Fruit fly (Drosophila melanogaster) whole organism, embryonic: Measurements from ENCODE around the gene na.
A peak's percentile ranks its signal among the peaks of the same experiment; 100 is the strongest.

Experiments
- Atf-2 ChIP-seq: fragments of 200-800 bp; sonication (Bioruptor generic); optimal IDR thresholded peaks from 2 replicates; lab custom pipeline; 2016; ENCODE audit warnings: missing biosample characterization, missing genetic modification characterization
- B-H2 ChIP-seq: fragments of 200-800 bp; sonication (Bioruptor generic); optimal IDR thresholded peaks from 2 replicates; lab custom pipeline; 2018; ENCODE audit warnings: missing biosample characterization, mild to moderate bottlenecking, missing genetic modification characterization
- CG10147 ChIP-seq: fragments of 200-800 bp; sonication (Bioruptor generic); optimal IDR thresholded peaks from 2 replicates; lab custom pipeline; 2019; ENCODE audit warnings: missing biosample characterization, mild to moderate bottlenecking, missing genetic modification characterization, moderate library complexity
- CG1024 ChIP-seq: fragments of 200-800 bp; sonication (Bioruptor generic); IDR thresholded peaks from 2 replicates; pipeline ENCODE4 v1.3.6; 2022; ENCODE audit warnings: missing biosample characterization, missing genetic modification characterization
- CG10321 ChIP-seq: fragments of 200-800 bp; sonication (Bioruptor generic); IDR thresholded peaks from 2 replicates; pipeline ENCODE4 v1.3.6; 2022; ENCODE audit warnings: missing biosample characterization, missing genetic modification characterization
- CG10543 ChIP-seq: fragments of 200-800 bp; sonication (Bioruptor generic); optimal IDR thresholded peaks from 3 replicates; lab custom pipeline; 2017; ENCODE audit warnings: missing biosample characterization, mild to moderate bottlenecking, missing genetic modification characterization, moderate library complexity
- CG11247 ChIP-seq: fragments of 200-800 bp; sonication (Bioruptor generic); IDR thresholded peaks from 2 replicates; pipeline ENCODE4 v1.3.6; 2022; ENCODE audit warnings: missing biosample characterization, missing genetic modification characterization
- CG1233 ChIP-seq: fragments of 200-800 bp; sonication (Bioruptor generic); optimal IDR thresholded peaks from 4 replicates; lab custom pipeline; 2018; ENCODE audit warnings: missing biosample characterization, mild to moderate bottlenecking, missing genetic modification characterization
- CG12391 ChIP-seq: fragments of 200-800 bp; sonication (Bioruptor generic); optimal IDR thresholded peaks from 3 replicates; lab custom pipeline; 2018; ENCODE audit warnings: missing biosample characterization, mild to moderate bottlenecking, missing genetic modification characterization, moderate library complexity
- CG15011 ChIP-seq: fragments of 200-800 bp; sonication (Bioruptor generic); optimal IDR thresholded peaks from 3 replicates; lab custom pipeline; 2018; ENCODE audit warnings: missing biosample characterization, mild to moderate bottlenecking, missing genetic modification characterization
- CG1603 ChIP-seq: fragments of 200-800 bp; sonication (Bioruptor generic); optimal IDR thresholded peaks from 2 replicates; lab custom pipeline; 2019; ENCODE audit warnings: missing biosample characterization, mild to moderate bottlenecking, missing genetic modification characterization, moderate library complexity
- CG16815 ChIP-seq: fragments of 200-800 bp; sonication (Bioruptor generic); optimal IDR thresholded peaks from 3 replicates; lab custom pipeline; 2017; ENCODE audit warnings: missing biosample characterization, mild to moderate bottlenecking, missing genetic modification characterization
- CG17359 ChIP-seq: fragments of 200-800 bp; sonication (Bioruptor generic); optimal IDR thresholded peaks from 3 replicates; lab custom pipeline; 2018; ENCODE audit warnings: missing biosample characterization, mild to moderate bottlenecking, missing genetic modification characterization, moderate library complexity
- CG2889 ChIP-seq: fragments of 200-800 bp; sonication (Bioruptor generic); IDR thresholded peaks from 3 replicates; pipeline ENCODE4 v1.3.6; 2022; ENCODE audit warnings: missing biosample characterization, missing genetic modification characterization
- CG31388 ChIP-seq: fragments of 200-800 bp; sonication (Bioruptor generic); optimal IDR thresholded peaks from 2 replicates; lab custom pipeline; 2016; ENCODE audit warnings: missing biosample characterization, missing genetic modification characterization
- CG3281 ChIP-seq: fragments of 200-800 bp; sonication (Bioruptor generic); optimal IDR thresholded peaks from 3 replicates; lab custom pipeline; 2017; ENCODE audit warnings: missing biosample characterization, mild to moderate bottlenecking, missing genetic modification characterization
- CG42726 ChIP-seq: fragments of 200-800 bp; sonication (Bioruptor generic); IDR thresholded peaks from 2 replicates; pipeline ENCODE4 v1.3.6; 2022; ENCODE audit warnings: missing biosample characterization, missing genetic modification characterization; ENCODE audit not compliant: partially characterized antibody
- Chrac-16 ChIP-seq: fragments of 200-800 bp; sonication (Bioruptor generic); optimal IDR thresholded peaks from 3 replicates; lab custom pipeline; 2016; ENCODE audit warnings: missing biosample characterization, missing genetic modification characterization
- Dbx ChIP-seq: fragments of 200-800 bp; sonication (Bioruptor generic); IDR thresholded peaks from 3 replicates; pipeline ENCODE4 v1.3.6; 2022; ENCODE audit warnings: missing biosample characterization, missing genetic modification characterization
- Doc2 ChIP-seq: fragments of 200-800 bp; sonication (Bioruptor generic); IDR thresholded peaks from 2 replicates; pipeline ENCODE4 v1.3.6; 2022; ENCODE audit warnings: missing biosample characterization, missing genetic modification characterization
- E2f1 ChIP-seq: fragments of 200-800 bp; sonication (Bioruptor generic); IDR thresholded peaks from 2 replicates; pipeline ENCODE4 v1.3.6; 2022; ENCODE audit warnings: missing biosample characterization, missing genetic modification characterization
- Fer3 ChIP-seq: fragments of 200-800 bp; sonication (Bioruptor generic); optimal IDR thresholded peaks from 2 replicates; lab custom pipeline; 2018; ENCODE audit warnings: missing biosample characterization, mild to moderate bottlenecking, missing genetic modification characterization, moderate library complexity
- Hr39 ChIP-seq: fragments of >200 bp; optimal IDR thresholded peaks from 2 replicates; lab custom pipeline; 2017
- Hr51 ChIP-seq, 2 experiments: fragments of 200-800 bp; sonication (Bioruptor generic); optimal IDR thresholded peaks; 2 replicates in 1 of 2; 3 replicates in 1 of 2; lab custom pipeline; 2016 to 2018; ENCODE audit warnings: missing biosample characterization in 2 of 2, missing genetic modification characterization in 2 of 2, mild to moderate bottlenecking in 1 of 2, moderate library complexity in 1 of 2
- Sry-δ ChIP-seq: fragments of 200-800 bp; sonication (Bioruptor generic); optimal IDR thresholded peaks from 2 replicates; lab custom pipeline; 2016; ENCODE audit warnings: missing biosample characterization, missing genetic modification characterization
- ase ChIP-seq: fragments of 200-800 bp; sonication (Bioruptor generic); IDR thresholded peaks from 3 replicates; pipeline ENCODE4 v1.3.6; 2022; ENCODE audit warnings: missing biosample characterization, missing genetic modification characterization
- ash1 ChIP-seq: fragments of 200-800 bp; sonication (Bioruptor generic); optimal IDR thresholded peaks from 2 replicates; lab custom pipeline; 2018; ENCODE audit warnings: missing biosample characterization, mild to moderate bottlenecking, missing genetic modification characterization
- az2 ChIP-seq: fragments of 200-800 bp; sonication (Bioruptor generic); optimal IDR thresholded peaks from 3 replicates; lab custom pipeline; 2016; ENCODE audit warnings: missing biosample characterization, missing genetic modification characterization
- bowl ChIP-seq: fragments of 200-800 bp; sonication (Bioruptor generic); IDR thresholded peaks from 2 replicates; pipeline ENCODE4 v1.3.6; 2022; ENCODE audit warnings: missing biosample characterization, missing genetic modification characterization
- emc ChIP-seq: fragments of 200-800 bp; sonication (Bioruptor generic); optimal IDR thresholded peaks from 2 replicates; lab custom pipeline; 2016; ENCODE audit warnings: missing biosample characterization, missing genetic modification characterization
- exex ChIP-seq: fragments of 200-800 bp; sonication (Bioruptor generic); optimal IDR thresholded peaks from 4 replicates; lab custom pipeline; 2018; ENCODE audit warnings: missing biosample characterization, mild to moderate bottlenecking, missing genetic modification characterization, moderate library complexity
- fd102C ChIP-seq: fragments of 200-800 bp; sonication (Bioruptor generic); optimal IDR thresholded peaks from 2 replicates; lab custom pipeline; 2018; ENCODE audit warnings: missing biosample characterization, mild to moderate bottlenecking, missing genetic modification characterization, moderate library complexity
- gce ChIP-seq: fragments of 200-800 bp; sonication (Bioruptor generic); IDR thresholded peaks from 3 replicates; pipeline ENCODE4 v1.3.6; 2022; ENCODE audit warnings: missing biosample characterization, missing genetic modification characterization
- gsb ChIP-seq: fragments of 200-800 bp; sonication (Bioruptor generic); IDR thresholded peaks from 2 replicates; pipeline ENCODE4 v1.3.6; 2022; ENCODE audit warnings: missing biosample characterization, missing genetic modification characterization
- hkb ChIP-seq, 2 experiments: fragments of 200-800 bp in 1 of 2; fragments of >200 bp in 1 of 2; sonication (Bioruptor generic) in 1 of 2; IDR thresholded peaks in 1 of 2; optimal IDR thresholded peaks in 1 of 2; 2 replicates each; pipeline versions ENCODE4 v1.3.6 to Lab custom; 2017 to 2022; ENCODE audit warnings: missing biosample characterization in 1 of 2, missing genetic modification characterization in 1 of 2
- klu ChIP-seq: fragments of 200-800 bp; sonication (Bioruptor generic); IDR thresholded peaks from 2 replicates; pipeline ENCODE4 v1.3.6; 2022; ENCODE audit warnings: missing biosample characterization, missing genetic modification characterization
- kni ChIP-seq: fragments of 200-800 bp; sonication (Bioruptor generic); optimal IDR thresholded peaks from 3 replicates; lab custom pipeline; 2017; ENCODE audit warnings: mild to moderate bottlenecking, missing biosample characterization, missing genetic modification reagents, missing genetic modification characterization
- onecut ChIP-seq: fragments of 200-800 bp; sonication (Bioruptor generic); IDR thresholded peaks from 2 replicates; pipeline ENCODE4 v1.3.6; 2022; ENCODE audit warnings: missing biosample characterization, missing genetic modification characterization
- pan ChIP-seq, 4 experiments: fragments of >200 bp in 3 of 4; fragments of 200-800 bp in 1 of 4; sonication (Bioruptor generic) in 1 of 4; optimal IDR thresholded peaks in 3 of 4; IDR thresholded peaks in 1 of 4; 2 replicates each; pipeline versions ENCODE4 v1.3.6 to Lab custom; 2017 to 2022; ENCODE audit warnings: missing biosample characterization in 2 of 4, missing genetic modification characterization in 2 of 4, mixed read lengths in 1 of 4
- pb ChIP-seq: fragments of 200-800 bp; sonication (Bioruptor generic); optimal IDR thresholded peaks from 3 replicates; lab custom pipeline; 2016; ENCODE audit warnings: missing biosample characterization, missing genetic modification characterization
- salm ChIP-seq: fragments of 200-800 bp; sonication (Bioruptor generic); optimal IDR thresholded peaks from 2 replicates; lab custom pipeline; 2018; ENCODE audit warnings: missing biosample characterization, mild to moderate bottlenecking, missing genetic modification characterization
- scrt ChIP-seq: fragments of 200-800 bp; sonication (Bioruptor generic); optimal IDR thresholded peaks from 2 replicates; lab custom pipeline; 2018; ENCODE audit warnings: missing biosample characterization, mild to moderate bottlenecking, missing genetic modification characterization, moderate library complexity
- sd ChIP-seq: fragments of 200-800 bp; sonication (Bioruptor generic); optimal IDR thresholded peaks from 3 replicates; lab custom pipeline; 2018; ENCODE audit warnings: missing biosample characterization, mild to moderate bottlenecking, missing genetic modification characterization, moderate library complexity
- shn ChIP-seq: fragments of 200-800 bp; sonication (Bioruptor generic); optimal IDR thresholded peaks from 3 replicates; lab custom pipeline; 2016; ENCODE audit warnings: missing biosample characterization, missing genetic modification characterization
- sisA ChIP-seq: fragments of 200-800 bp; sonication (Bioruptor generic); IDR thresholded peaks from 2 replicates; pipeline ENCODE4 v1.3.6; 2022; ENCODE audit warnings: missing biosample characterization, missing genetic modification characterization
- tin ChIP-seq: fragments of 200-800 bp; sonication (Bioruptor generic); optimal IDR thresholded peaks from 3 replicates; lab custom pipeline; 2016; ENCODE audit warnings: missing biosample characterization, missing genetic modification characterization
- toy ChIP-seq: fragments of 200-800 bp; sonication (Bioruptor generic); IDR thresholded peaks from 2 replicates; pipeline ENCODE4 v1.3.6; 2022; ENCODE audit warnings: missing biosample characterization, missing genetic modification characterization
- usp ChIP-seq: fragments of >200 bp; optimal IDR thresholded peaks from 2 replicates; lab custom pipeline; 2017; ENCODE audit warnings: missing biosample characterization, missing genetic modification characterization
- zen2 ChIP-seq: fragments of 200-800 bp; sonication (Bioruptor generic); IDR thresholded peaks from 3 replicates; pipeline ENCODE4 v1.3.6; 2022; ENCODE audit warnings: missing biosample characterization, missing genetic modification characterization; ENCODE audit not compliant: partially characterized antibody

Gene na

DNA sequence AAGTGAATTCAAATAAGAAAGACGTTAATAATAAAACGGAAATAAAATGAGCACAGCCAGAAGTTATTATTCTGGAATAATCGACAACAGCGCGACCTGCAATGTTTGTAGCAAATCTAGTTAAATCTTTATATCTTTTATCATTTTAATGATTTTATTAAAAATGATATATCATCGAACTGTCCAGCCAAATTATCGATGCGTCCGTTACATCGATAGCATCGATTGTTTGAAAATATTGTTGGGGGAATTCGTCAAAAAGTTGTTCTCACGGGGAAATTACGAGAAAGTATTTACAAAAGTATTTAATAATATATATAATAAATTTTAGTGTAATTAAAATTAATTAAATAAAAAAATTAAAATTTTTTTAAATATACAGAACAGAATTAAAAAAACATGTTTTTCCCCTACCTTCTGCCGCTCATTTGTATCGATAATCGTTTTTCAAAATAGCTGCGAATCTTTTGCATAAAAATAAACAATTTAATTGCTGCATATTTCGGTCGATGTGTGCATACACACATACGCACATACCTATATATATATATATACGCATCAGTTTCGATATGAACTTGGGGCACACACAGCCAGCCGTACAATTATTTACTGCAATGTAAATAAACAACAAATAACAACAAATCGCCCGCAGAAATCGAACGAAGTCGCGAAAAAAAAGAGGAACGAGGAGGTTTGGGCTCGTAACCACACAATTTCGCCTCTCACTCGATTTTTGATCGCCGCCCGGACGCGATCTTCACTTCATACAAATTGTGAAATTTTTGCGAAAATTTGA, 23.0 kb upstream of the na start, which contains the start of gene CG32599 (continued):
- TF ChIP-seq sd (tag; lab: Kevin White, UChicago) (no peak), Atf-2 (GFP tag; lab: Kevin White, UChicago) (no peak), Chrac-16 (GFP tag; lab: Kevin White, UChicago) (no peak), CG1024 (GFP tag; lab: Robert Waterston, UW) (peak; percentile 43; the same call in 1 of the 2 replicates), usp (GFP tag; lab: Kevin White, UChicago) (no peak), ash1 (GFP tag; lab: Kevin White, UChicago) (no peak), CG42726 (GFP tag; lab: Robert Waterston, UW) (peak; percentile 59; the same call in 1 of the 2 replicates), CG10543 (GFP tag; lab: Kevin White, UChicago) (no peak), ase (GFP tag; lab: Robert Waterston, UW) (peak; percentile 54; the same call in 1 of the 3 replicates), CG11247 (GFP tag; lab: Robert Waterston, UW) (no peak; the same call in 1 of the 2 replicates), pan (optimal IDR thresholded peaks at IDR 0.05; lab: Kevin White, UChicago) (no peak), pan (GFP tag; optimal IDR thresholded peaks at IDR 0.05 in 1 of 2, IDR thresholded peaks at IDR 0.05 in 1 of 2) (peak in 1 of 2 experiments; percentile 77), Doc2 (GFP tag; lab: Robert Waterston, UW) (no peak), CG12391 (peak; percentile 62), CG10321 (GFP tag; lab: Robert Waterston, UW) (no peak), zen2 (GFP tag; lab: Robert Waterston, UW) (no peak; the same call in 2 of the 3 replicates), az2 (GFP tag; lab: Kevin White, UChicago) (peak; percentile 9), hkb (optimal IDR thresholded peaks at IDR 0.05; lab: Kevin White, UChicago) (no peak), hkb (GFP tag; IDR thresholded peaks at IDR 0.05; lab: Robert Waterston, UW) (peak; percentile 54), CG15011 (GFP tag; lab: Kevin White, UChicago) (no peak), scrt (GFP tag; lab: Kevin White, UChicago) (no peak), Sry-δ (GFP tag; lab: Kevin White, UChicago) (no peak), salm (no peak), bowl (no peak), CG10147 (GFP tag; lab: Kevin White, UChicago) (no peak), gsb (GFP tag; lab: Robert Waterston, UW) (no peak), onecut (GFP tag; lab: Robert Waterston, UW) (no peak), CG1603 (tag; lab: Kevin White, UChicago) (no peak), Hr39 (no peak), klu (GFP tag; lab: Robert Waterston, UW) (no peak), pb (GFP tag; lab: Kevin White, UChicago) (no peak), CG17359 (peak; percentile 43), CG3281 (GFP tag; lab: Kevin White, UChicago) (no peak), CG16815 (GFP tag; lab: Kevin White, UChicago) (no peak), Dbx (GFP tag; lab: Robert Waterston, UW) (peak; percentile 48; the same call in 1 of the 3 replicates), CG1233 (GFP tag; lab: Kevin White, UChicago) (no peak), gce (no peak), sisA (no peak), shn (GFP tag; lab: Kevin White, UChicago) (no peak), Hr51 (GFP tag; optimal IDR thresholded peaks at IDR 0.05; lab: Kevin White, UChicago) (peak in 1 of 2 experiments; percentile 45), exex (tag; lab: Kevin White, UChicago) (no peak), B-H2 (GFP tag; lab: Kevin White, UChicago) (no peak), CG31388 (GFP tag; lab: Kevin White, UChicago) (no peak), tin (GFP tag; lab: Kevin White, UChicago) (no peak), E2f1 (GFP tag; lab: Robert Waterston, UW) (peak; percentile 47; the same call in 1 of the 2 replicates), CG2889 (GFP tag; lab: Robert Waterston, UW) (no peak), emc (GFP tag; lab: Kevin White, UChicago) (no peak), Fer3 (tag; lab: Kevin White, UChicago) (peak; percentile 12), fd102C (GFP tag; lab: Kevin White, UChicago) (no peak), toy (GFP tag; lab: Robert Waterston, UW) (no peak), kni (GFP tag; lab: Kevin White, UChicago) (no peak)
